Fruit fly (Drosophila melanogaster): ENCODE data around the gene PGRP-SA.

DNA sequence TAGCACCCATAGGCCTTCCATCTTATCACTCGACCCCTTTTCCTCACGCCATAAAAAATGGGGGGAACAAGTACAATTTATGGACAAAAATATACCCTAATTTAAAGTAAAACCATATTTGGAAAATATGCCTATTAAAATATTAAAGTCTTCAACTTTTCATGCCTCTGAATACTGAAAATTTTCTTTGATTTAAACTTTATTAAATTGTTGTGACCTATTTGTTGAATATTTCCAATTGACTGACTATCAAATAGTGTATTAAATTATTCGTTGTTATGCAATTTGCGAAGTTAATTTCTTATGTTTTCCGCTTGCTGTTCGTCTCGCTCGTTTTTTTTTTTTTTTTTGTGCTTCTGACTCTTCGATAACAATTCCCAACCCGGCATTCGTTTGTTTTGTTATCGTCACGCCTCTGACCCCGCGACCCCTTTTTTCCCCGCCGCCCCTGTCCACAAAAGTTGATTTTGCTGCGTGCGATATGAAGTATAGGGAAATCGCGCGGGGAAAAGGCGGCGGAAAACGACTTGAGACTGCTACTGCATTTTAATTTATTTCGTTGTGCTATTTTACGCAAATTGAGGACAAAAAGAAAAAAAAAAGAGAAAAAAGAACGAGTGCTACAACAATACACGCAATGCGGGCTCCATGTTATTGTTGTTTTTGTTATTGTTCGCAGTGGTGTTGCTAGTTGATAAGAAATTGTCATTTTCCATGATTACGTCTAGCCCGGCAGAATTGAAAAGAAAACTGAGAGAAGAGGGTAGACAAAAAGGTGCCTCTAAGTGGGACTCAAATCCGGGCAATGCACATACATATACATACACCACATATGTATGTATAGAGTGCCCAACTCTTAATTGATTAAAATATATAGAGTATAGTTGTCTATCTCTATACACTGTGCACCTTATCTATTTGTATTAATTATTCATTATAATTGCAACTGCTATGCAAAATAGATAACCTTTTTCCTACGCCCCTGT lies 39.6 kb upstream of the PGRP-SA start:
- TF ChIP-seq Hr78 (GFP tag; optimal IDR thresholded peaks at IDR 0.05) (no peak), br (GFP tag; optimal IDR thresholded peaks at IDR 0.05) (peak; percentile 0), pan (optimal IDR thresholded peaks at IDR 0.05) (no peak), h (GFP tag; optimal IDR thresholded peaks at IDR 0.05) (peak; percentile 30), OdsH (GFP tag; optimal IDR thresholded peaks at IDR 0.05) (peak; percentile 3), psq (GFP tag; optimal IDR thresholded peaks at IDR 0.05) (peak; percentile 26), Hnf4 (GFP tag; optimal IDR thresholded peaks at IDR 0.05) (no peak), Vsx2 (GFP tag; optimal IDR thresholded peaks at IDR 0.05; ENCODE audit: partially characterized antibody) (no peak)

All from whole organism, wandering third instar larva.